Fruit fly (Drosophila melanogaster): ENCODE measurements around the gene Nopp140.

Gene Nopp140

DNA sequence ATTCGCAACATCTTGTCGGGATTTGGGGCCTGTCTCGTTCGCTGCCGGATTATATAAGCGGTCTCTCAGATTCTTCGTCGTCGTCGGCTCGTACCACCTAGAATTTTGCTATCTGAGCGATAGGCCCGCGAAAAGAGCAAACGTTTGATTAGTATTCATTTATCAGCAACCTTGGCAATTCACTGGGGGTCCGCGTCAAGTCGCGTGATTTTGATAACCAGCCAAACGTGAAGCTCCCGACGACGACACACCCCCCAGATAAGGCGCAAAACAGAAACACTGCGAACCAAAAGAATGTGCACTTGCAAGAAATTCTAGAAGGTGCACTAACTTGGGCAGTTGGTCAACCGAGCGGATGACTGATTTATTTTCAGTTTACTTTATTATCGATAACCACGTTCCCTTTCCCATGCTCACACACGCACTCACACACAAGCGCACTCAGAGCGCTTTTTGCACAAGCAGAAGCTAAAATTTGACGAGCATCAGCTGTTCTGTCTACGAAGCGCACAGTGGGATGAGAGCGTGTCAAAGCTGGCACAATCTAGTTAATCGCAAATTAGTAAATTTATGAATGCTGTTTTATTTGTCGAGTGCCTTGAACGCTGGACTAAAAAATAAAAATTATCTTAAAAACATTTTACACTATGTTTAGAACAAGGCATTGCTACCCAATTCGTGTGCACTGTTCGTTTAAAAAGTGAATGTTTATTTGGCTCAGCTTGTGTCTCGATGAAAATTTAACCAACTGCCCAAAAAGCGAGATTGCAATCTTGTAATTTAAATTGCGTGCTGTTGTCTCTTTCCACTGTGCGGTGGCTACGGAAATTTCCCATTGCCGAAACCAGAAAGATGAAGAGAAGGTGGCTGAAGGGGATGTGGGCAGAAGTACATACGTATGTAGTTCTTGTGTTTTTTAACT lies 7.4 kb downstream of the Nopp140 start:
- peak; percentile 87 for TF ChIP-seq noc (tag; optimal IDR thresholded peaks at IDR 0.05)

DNA sequence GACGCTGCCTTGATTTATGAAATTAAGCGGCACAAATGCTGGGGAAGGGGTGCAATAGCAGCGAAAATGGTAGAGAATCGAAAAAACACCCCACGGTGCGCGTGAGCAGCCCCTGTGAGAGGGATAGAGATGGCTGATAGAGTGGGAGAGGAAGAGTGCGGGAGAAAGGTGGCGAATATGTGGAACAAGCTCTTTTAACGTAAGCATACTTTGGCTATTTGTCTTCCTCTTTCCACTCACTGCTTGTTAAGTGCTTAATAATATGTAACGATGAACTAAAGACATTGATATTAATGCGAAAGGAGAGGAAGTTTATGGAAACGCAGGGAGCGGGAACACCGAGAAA lies 8.0 kb downstream of the Nopp140 start:
- no peak for TF ChIP-seq noc (tag; optimal IDR thresholded peaks at IDR 0.05)

DNA sequence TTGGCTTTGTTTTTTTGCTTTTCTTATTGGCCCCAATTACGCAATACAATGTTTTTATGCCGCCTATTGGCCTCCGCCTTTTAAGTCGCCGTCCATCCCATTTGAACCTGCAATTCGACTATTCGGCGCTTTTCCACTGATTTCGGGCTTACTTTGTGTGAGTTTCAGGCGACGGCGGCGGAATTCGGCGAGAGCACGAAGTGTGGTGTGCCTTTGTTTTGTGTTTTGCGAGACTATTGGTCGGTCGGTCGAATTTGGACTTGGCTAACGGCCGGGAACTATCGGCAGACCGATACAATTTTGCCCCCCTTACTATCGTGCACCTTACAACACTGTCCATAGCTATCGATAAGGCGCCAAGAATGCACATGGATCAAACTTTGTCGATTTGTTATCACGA lies 8.5 kb downstream of the Nopp140 start, which contains the start of gene P5CDh1:
Gene P5CDh1 (minus strand): TSS at position 278 of the 400 bp plus-strand sequence.
- no peak for TF ChIP-seq noc (tag; optimal IDR thresholded peaks at IDR 0.05)

DNA sequence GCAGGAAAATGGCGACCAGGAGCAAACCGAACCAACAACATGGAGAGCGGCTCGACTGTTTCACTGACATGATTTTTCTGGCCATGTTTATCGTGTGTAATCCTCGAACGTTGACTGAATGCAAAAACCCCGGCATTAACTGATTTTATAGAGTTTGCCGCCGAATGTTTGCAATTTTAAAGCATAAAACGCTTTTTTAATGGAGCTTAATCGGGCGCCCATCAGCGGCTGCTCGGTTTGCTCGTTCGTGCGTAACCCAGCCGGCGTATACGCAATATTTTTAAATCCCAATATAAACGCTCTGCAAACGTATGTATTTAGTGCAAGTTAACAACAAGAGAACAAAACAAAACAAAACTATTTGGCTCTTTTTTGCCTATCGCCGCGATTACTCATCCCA lies 9.7 kb downstream of the Nopp140 start, which contains the start of gene CG14563:
Gene CG14563 (minus strand): TSS at position 101 of the 400 bp plus-strand sequence.
- TF ChIP-seq noc (tag; optimal IDR thresholded peaks at IDR 0.05) = no peak

DNA sequence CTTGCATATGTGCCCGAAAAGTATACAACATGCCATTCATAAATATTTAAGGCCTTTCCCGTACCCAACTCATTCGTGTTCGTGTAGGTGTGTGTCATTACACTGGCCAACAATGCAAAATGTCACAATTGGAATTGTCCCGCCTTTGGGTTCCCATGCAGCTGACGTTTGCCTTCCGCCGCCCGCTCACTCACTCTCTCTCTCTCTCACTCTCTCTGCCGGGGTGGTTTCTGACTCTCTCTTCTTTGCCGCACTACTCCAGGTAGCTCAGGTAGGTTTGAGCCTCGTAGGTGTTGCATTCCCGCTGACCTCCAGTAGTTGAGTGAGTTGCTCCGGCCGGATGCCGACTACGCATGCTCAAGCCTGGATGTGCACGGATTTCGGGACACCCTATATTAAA lies 10.7 kb downstream of the Nopp140 start:
- TF ChIP-seq noc (tag; optimal IDR thresholded peaks at IDR 0.05) = no peak

DNA sequence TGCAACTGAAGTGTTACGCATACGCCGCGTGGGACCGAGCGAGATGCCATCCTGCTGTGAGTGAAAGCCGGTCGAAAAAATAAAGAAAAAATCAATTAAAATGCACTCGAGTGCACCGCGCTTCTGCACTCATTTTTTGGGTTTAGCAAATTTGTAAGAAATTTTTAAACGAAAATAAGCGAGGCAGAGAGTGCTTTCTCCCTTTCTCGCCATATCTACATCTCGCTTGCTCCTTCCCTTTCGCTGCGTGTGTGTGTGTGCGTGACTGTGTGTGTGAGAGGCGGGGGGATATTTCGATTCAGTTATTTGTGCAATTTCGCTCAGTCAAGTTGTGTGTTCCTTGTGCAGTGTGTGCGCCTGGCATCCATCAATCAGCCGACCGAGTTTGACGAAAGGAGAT lies 11.9 kb downstream of the Nopp140 start, which contains the start of gene mub:
Gene mub (plus strand): TSS at position 301 of the 400 bp plus-strand sequence.
- TF ChIP-seq noc (tag; optimal IDR thresholded peaks at IDR 0.05) = no peak

DNA sequence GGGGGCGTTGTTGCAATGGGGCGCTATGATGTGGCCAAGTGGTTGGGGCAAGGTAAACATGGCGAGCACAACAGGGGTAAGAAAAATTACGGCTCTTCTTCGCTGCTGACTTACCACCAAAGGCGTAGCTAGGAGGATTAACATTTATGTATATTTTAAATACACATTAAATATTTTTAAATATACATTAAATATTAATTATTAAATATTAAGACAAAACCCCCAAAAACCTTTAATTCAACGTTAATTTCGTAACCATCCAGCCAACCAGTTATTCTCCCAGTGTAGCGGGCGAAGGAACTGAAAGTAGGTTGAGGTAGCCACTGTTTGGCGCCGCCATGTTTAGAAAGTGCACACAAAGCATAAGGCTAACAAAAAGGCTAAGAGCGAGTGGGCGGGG lies 14.0 kb downstream of the Nopp140 start:
- TF ChIP-seq noc (tag; optimal IDR thresholded peaks at IDR 0.05) = no peak

DNA sequence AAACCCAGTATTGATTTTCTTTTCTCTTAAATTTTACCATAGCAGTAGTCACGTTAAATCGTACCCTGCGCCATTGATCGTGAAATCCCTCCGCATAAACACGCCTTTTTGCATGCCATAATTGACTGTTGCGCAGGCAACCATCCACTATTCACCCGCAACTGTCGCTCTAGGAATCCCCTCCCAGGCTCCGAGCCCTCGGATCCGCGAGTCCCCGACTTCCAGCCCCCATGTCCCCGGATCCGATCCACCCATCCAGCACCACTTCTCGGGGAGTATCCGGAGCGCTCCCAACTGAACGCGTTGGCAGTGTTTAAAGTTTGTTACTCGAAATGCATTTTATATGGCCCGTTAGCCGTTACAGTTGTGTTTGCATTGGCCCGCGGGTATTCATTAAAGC lies 15.7 kb downstream of the Nopp140 start:
- no peak for TF ChIP-seq noc (tag; optimal IDR thresholded peaks at IDR 0.05)

DNA sequence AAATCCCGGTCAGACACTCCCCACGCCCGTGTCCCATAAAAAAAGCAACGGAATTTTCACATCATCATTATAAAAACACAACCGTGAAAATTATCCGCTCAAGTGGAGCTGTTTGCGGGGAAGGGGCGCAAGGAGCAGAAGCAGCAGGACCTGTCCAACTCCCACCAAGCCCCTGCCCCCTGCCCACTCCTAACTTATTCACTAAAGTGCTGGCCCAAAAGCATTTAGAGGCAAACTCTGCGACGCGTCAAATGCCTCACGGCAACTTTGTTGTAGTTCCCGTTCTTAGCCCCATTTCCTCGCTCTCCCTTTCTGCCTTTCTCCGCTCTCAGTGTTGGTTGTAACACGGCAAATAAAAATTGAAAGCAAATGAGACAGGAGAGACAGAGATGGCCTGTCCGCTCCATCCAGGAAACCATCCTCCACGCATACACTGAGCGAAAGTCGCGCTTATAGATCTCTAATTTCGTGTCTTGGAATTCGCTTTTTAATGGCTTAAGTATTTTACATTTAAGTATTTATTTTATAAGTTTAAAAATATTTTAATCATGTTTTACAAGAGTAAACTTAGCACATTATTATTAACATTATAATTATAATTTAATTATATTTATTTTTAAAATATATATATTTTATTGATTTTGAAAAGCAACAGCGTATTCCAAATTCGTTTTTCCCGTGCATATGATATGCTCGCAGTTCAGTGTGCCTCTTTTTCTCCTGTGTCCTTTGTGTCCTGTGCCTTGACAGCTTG lies 26.9 kb downstream of the Nopp140 start:
- no peak for TF ChIP-seq noc (tag; optimal IDR thresholded peaks at IDR 0.05)

DNA sequence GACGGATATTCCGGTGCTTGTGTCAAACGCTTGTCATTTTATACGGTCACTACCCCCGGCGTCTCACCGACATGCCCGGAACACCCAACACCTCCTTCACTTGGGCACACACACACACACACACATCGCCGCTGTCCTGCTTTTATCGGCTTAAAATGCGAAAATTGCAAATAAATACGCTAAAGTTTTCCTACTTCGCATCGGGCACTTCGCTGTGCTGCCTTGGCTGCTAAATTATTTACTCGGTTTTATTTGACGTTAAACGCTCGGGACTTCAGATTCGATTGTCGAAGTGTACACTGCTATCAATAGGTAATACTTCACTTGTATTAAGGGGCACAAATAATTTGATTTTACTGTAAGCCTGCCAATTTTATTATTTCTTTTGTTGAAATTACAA lies 39.2 kb downstream of the Nopp140 start:
- no peak for TF ChIP-seq noc (tag; optimal IDR thresholded peaks at IDR 0.05)

DNA sequence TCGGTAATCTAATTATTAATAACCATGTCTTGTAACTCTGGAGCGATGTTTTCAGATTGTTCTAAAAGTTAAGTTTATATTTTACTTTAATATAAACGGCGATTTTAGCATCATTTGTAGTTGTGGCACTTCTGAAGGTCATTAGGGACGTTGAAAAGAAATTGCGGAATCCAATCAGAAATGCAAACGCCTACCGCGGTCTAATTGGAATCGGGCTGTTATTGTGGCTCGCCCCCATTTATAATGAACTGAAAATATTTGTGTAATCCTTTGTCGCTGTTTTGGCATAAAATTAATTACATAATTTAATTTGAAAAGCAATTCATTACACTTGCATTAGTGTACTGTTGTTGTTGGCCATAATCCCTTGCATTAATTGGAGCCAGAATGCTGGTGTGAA lies 45.7 kb downstream of the Nopp140 start:
- no peak for TF ChIP-seq noc (tag; optimal IDR thresholded peaks at IDR 0.05)

DNA sequence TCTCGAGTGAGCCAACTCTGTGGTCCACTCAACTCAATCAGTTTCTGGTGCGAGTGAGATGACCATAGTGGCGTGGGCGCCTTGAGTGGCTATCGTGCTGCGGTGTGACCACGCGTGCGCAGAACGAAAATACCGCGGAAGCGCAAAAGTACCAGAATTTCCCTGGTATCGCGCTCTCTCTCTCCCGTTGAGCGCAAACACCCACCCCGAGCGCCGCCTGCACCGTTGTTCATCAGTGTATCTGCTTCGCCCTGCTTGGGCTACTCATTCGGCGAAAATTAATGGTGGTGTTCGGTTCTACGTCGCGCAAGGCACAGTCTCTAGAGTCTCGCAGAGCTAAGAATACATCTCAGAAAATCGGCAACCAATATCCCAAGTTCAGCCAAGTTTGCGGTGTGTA lies 46.8 kb downstream of the Nopp140 start:
- TF ChIP-seq noc (tag; optimal IDR thresholded peaks at IDR 0.05) = peak; percentile 32

DNA sequence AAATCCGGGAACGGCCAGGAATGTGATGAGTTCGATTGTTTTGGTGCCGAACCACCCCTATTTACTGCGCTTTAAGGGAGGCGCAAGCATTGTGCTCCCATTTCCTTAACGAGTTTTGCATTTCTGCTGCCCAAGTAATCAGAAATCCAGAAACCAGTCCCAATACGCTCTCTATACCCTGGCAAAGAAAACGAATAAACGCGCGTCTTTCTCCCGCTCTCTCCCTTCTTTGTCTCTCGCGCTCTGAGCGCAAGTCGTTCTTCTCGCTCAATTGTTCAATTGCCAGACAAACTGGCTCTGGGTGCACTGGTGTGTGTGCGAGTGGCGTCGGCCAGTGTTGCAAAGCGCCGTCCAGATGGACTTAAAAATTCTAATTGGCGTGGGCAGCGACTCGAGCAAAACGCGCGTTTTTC lies 47.8 kb downstream of the Nopp140 start:
- peak; percentile 90 for TF ChIP-seq noc (tag; optimal IDR thresholded peaks at IDR 0.05)

DNA sequence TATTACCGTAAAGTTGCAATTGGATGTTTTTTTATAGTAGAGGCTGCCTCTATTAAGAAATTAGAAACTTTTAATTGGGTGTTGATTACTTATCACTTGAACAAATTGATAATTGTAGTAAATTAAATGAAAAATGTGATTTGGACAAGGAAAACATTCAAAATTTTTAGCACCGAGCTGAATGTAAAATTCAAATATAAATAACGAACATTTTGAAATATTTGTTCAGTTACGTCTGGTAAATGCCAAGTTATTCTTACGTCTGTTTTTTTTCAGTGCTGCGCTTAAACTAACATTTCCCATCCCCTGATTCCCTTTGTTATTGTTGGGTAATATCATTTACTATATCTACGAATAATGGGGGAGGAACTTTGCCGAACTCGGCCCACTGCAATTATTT lies 49.5 kb downstream of the Nopp140 start:
- no peak for TF ChIP-seq noc (tag; optimal IDR thresholded peaks at IDR 0.05)

DNA sequence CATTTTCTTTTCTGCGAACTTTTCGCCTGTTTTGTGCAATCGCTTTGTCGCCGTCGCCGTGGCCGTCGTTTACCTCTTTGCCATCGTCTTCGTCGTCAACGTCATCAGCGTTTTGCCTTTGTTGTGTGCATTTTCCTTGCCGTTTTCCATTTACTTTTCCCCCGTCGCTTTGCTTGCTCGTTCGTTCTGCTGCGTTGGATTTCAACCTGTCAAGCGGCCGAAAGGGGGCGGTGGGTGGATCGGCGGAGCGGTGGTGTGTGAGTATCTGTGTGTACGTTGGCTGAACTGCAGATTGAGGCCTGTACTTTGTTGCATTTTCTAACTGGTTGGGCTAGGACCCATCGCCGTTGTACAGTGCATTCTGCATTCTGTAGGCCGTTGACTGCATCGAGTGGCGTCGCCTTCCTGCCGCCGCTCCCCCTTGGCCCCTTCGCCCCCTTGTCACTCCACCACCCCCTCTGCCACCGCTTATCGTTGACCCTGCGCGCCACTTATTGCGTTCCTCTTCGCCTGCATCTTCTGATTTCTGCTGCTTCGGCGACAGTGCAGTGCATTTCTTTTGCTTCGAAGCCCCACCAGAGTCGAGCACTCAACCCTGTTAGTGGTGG lies 50.5 kb downstream of the Nopp140 start:
- no peak for TF ChIP-seq noc (tag; optimal IDR thresholded peaks at IDR 0.05)

DNA sequence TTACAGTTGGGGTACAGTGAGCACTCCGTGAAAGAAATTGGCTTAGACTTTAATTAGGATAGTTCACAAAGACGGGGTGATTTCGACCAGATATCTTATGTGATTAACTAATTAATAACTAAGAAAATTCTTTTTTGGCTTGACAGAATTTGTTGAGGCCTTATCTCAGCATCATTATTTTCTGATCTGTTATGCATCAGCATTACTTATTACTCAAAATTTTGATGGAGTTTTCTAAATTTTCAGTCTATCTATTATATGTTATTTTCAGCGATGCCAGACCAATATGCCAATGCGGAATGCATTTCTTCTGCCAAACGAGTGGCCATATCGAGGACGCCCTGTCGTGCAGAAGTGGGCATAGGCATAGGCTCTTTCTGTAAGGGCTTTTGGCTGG lies 51.0 kb downstream of the Nopp140 start:
- no peak for TF ChIP-seq noc (tag; optimal IDR thresholded peaks at IDR 0.05)
